Worm (Caenorhabditis elegans): ENCODE measurements around the gene hot-7.

Gene hot-7

DNA sequence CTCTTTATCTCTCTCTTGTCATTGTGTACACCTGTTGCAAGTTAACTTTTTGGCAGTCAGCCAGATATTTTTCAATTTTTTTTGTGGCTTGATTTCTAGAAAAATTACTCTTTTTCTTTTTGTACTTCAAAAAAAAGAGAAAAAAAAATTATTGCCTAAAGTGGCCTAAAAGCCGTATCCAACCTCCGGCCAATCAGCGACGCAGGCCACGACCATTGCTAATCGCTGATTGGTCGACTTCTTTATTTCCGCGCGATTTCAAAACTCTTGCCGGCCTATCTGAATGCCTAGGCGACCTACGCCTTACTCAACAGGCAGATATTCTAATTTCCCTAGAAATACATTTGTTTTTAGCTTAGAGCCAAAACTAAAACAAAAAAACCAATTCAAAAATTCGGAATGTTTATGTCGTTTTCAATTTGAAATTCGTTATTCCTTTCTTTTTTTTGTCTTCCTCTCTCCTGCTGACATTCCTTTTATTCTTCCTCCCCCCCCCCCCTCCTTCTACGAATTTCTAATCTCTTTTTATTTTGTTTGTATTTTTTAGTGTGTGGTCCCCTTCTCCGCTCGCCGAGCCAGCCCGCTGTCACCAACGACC is 13.6 kb upstream of the hot-7 start, which contains the start of gene ace-4:
TSS of gene ace-4 (plus strand) at position 548 of the 598 bp plus-strand sequence.
- TF ChIP-seq T22C8.4 (GFP tag; IDR thresholded peaks at IDR 0.05) (no peak), ztf-23 (GFP tag; IDR thresholded peaks at IDR 0.05) (no peak), tab-1 (GFP tag; IDR thresholded peaks at IDR 0.05) (no peak), ref-1 (GFP tag; conservative IDR thresholded peaks at IDR 0.05) (no peak), klf-2 (GFP tag; conservative IDR thresholded peaks at IDR 0.05) (no peak), cog-1 (tag; optimal IDR thresholded peaks at IDR 0.05) (no peak), flt-1 (GFP tag; IDR thresholded peaks at IDR 0.05) (no peak), med-1 (GFP tag; optimal IDR thresholded peaks at IDR 0.05; ENCODE audit: insufficient read depth) (no peak), ztf-29 (GFP tag; IDR thresholded peaks at IDR 0.05) (no peak)

ce11 chrII:14205335-14205734 is 5.9 kb upstream of the hot-7 start, which contains the start of gene ace-3:
Gene ace-3, plus strand, starts transcription at chrII:14205635.
- no peak for TF ChIP-seq klf-2 (GFP tag; conservative IDR thresholded peaks at IDR 0.05)
- no peak for TF ChIP-seq ztf-29 (GFP tag; IDR thresholded peaks at IDR 0.05)
- TF ChIP-seq med-1 (GFP tag; optimal IDR thresholded peaks at IDR 0.05; ENCODE audit: insufficient read depth): no peak
- no peak for TF ChIP-seq T22C8.4 (GFP tag; IDR thresholded peaks at IDR 0.05)
- TF ChIP-seq flt-1 (GFP tag; IDR thresholded peaks at IDR 0.05): no peak
- TF ChIP-seq ztf-23 (GFP tag; IDR thresholded peaks at IDR 0.05): no peak
- TF ChIP-seq cog-1 (tag; optimal IDR thresholded peaks at IDR 0.05): no peak
- no peak for TF ChIP-seq ref-1 (GFP tag; conservative IDR thresholded peaks at IDR 0.05)
- TF ChIP-seq tab-1 (GFP tag; IDR thresholded peaks at IDR 0.05): no peak

ce11 chrII:14206211-14206610 is 5.0 kb upstream of the hot-7 start:
- TF ChIP-seq flt-1 (GFP tag; IDR thresholded peaks at IDR 0.05): 0 out of 2 replicates have a peak, but pooled peaks have one; percentile 43
- TF ChIP-seq ref-1 (GFP tag; conservative IDR thresholded peaks at IDR 0.05): no peak

- no peak for TF ChIP-seq flt-1 (GFP tag; IDR thresholded peaks at IDR 0.05)
- TF ChIP-seq tab-1 (GFP tag; IDR thresholded peaks at IDR 0.05): no peak
- no peak for TF ChIP-seq klf-2 (GFP tag; conservative IDR thresholded peaks at IDR 0.05)
- TF ChIP-seq med-1 (GFP tag; optimal IDR thresholded peaks at IDR 0.05; ENCODE audit: insufficient read depth): no peak
- TF ChIP-seq cog-1 (tag; optimal IDR thresholded peaks at IDR 0.05): no peak
- TF ChIP-seq T22C8.4 (GFP tag; IDR thresholded peaks at IDR 0.05): no peak
- no peak for TF ChIP-seq ztf-23 (GFP tag; IDR thresholded peaks at IDR 0.05)
- no peak for TF ChIP-seq ref-1 (GFP tag; conservative IDR thresholded peaks at IDR 0.05)
- no peak for TF ChIP-seq ztf-29 (GFP tag; IDR thresholded peaks at IDR 0.05)
Observed at ce11 chrII:14214109-14214508, 2.9 kb downstream of the hot-7 start, which contains the start of gene Y48B6A.10. Gene Y48B6A.10, plus strand, starts transcription at chrII:14214409.

- TF ChIP-seq T22C8.4 (GFP tag; IDR thresholded peaks at IDR 0.05): no peak
- TF ChIP-seq med-1 (GFP tag; optimal IDR thresholded peaks at IDR 0.05; ENCODE audit: insufficient read depth): no peak
- TF ChIP-seq cog-1 (tag; optimal IDR thresholded peaks at IDR 0.05): no peak
- TF ChIP-seq flt-1 (GFP tag; IDR thresholded peaks at IDR 0.05): no peak
Observed at ce11 chrII:14218142-14218541, 6.9 kb downstream of the hot-7 start.

DNA sequence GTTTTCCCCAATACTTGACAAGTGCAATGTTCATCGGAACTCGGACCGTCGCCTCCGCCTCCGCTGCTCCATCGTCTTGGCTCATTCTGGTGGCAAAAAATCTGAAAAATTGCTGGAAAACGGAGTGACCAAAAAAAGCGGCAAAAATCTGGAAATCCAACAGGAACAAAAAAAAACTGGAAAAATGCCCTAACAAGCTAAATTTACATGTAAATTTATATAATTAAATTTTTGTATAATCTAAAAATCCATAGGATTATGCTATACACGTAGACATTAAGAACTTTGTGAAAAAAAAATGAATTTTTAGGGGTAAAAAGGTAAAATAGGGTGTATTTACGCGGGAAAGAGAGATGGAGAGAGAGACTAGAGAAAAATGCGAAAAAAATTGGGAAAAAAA is 15.0 kb downstream of the hot-7 start, which contains the start of gene Y48B6A.13:
TSS of gene Y48B6A.13 (minus strand) at position 101 of the 400 bp plus-strand sequence.
- TF ChIP-seq T22C8.4 (GFP tag; IDR thresholded peaks at IDR 0.05) (no peak), med-1 (GFP tag; optimal IDR thresholded peaks at IDR 0.05; ENCODE audit: insufficient read depth) (no peak), flt-1 (GFP tag; IDR thresholded peaks at IDR 0.05) (no peak), ref-1 (GFP tag; conservative IDR thresholded peaks at IDR 0.05) (no peak), ztf-29 (GFP tag; IDR thresholded peaks at IDR 0.05) (no peak), ztf-23 (GFP tag; IDR thresholded peaks at IDR 0.05) (no peak)

ce11 chrII:14230075-14230474 is 18.9 kb downstream of the hot-7 start:
- TF ChIP-seq T22C8.4 (GFP tag; IDR thresholded peaks at IDR 0.05) (no peak), flt-1 (GFP tag; IDR thresholded peaks at IDR 0.05) (no peak), ztf-23 (GFP tag; IDR thresholded peaks at IDR 0.05) (no peak), med-1 (GFP tag; optimal IDR thresholded peaks at IDR 0.05; ENCODE audit: insufficient read depth) (no peak), ztf-29 (GFP tag; IDR thresholded peaks at IDR 0.05) (no peak), klf-2 (GFP tag; conservative IDR thresholded peaks at IDR 0.05) (no peak), cog-1 (tag; optimal IDR thresholded peaks at IDR 0.05) (no peak), tab-1 (GFP tag; IDR thresholded peaks at IDR 0.05) (no peak), ref-1 (GFP tag; conservative IDR thresholded peaks at IDR 0.05) (no peak)

ce11 chrII:14230938-14231337 is 19.7 kb downstream of the hot-7 start:
- no peak for TF ChIP-seq T22C8.4 (GFP tag; IDR thresholded peaks at IDR 0.05)
- TF ChIP-seq ztf-23 (GFP tag; IDR thresholded peaks at IDR 0.05): no peak
- TF ChIP-seq klf-2 (GFP tag; conservative IDR thresholded peaks at IDR 0.05): no peak
- TF ChIP-seq ztf-29 (GFP tag; IDR thresholded peaks at IDR 0.05): no peak
- TF ChIP-seq med-1 (GFP tag; optimal IDR thresholded peaks at IDR 0.05; ENCODE audit: insufficient read depth): no peak
- TF ChIP-seq tab-1 (GFP tag; IDR thresholded peaks at IDR 0.05): no peak
- no peak for TF ChIP-seq cog-1 (tag; optimal IDR thresholded peaks at IDR 0.05)
- TF ChIP-seq flt-1 (GFP tag; IDR thresholded peaks at IDR 0.05): no peak
- no peak for TF ChIP-seq ref-1 (GFP tag; conservative IDR thresholded peaks at IDR 0.05)

ce11 chrII:14233879-14234278 is 22.7 kb downstream of the hot-7 start, which contains the start of gene men-1:
Gene men-1, minus strand, starts transcription at chrII:14234120.
- TF ChIP-seq cog-1 (tag; optimal IDR thresholded peaks at IDR 0.05): no peak
- TF ChIP-seq ztf-29 (GFP tag; IDR thresholded peaks at IDR 0.05): no peak
- no peak for TF ChIP-seq T22C8.4 (GFP tag; IDR thresholded peaks at IDR 0.05)
- no peak for TF ChIP-seq ref-1 (GFP tag; conservative IDR thresholded peaks at IDR 0.05)
- TF ChIP-seq tab-1 (GFP tag; IDR thresholded peaks at IDR 0.05): no peak
- TF ChIP-seq flt-1 (GFP tag; IDR thresholded peaks at IDR 0.05): no peak
- TF ChIP-seq med-1 (GFP tag; optimal IDR thresholded peaks at IDR 0.05; ENCODE audit: insufficient read depth): no peak
- TF ChIP-seq ztf-23 (GFP tag; IDR thresholded peaks at IDR 0.05): no peak
- TF ChIP-seq klf-2 (GFP tag; conservative IDR thresholded peaks at IDR 0.05): no peak
